Fruit fly (Drosophila melanogaster): ENCODE data around the gene Wwox.

- TF ChIP-seq h (GFP tag; optimal IDR thresholded peaks at IDR 0.05) (peak; percentile 74), OdsH (GFP tag; optimal IDR thresholded peaks at IDR 0.05) (peak; percentile 50), CrebA (GFP tag; optimal IDR thresholded peaks at IDR 0.05; ENCODE audit: borderline replicate concordance) (no peak), pan (optimal IDR thresholded peaks at IDR 0.05) (no peak), Rel (GFP tag; optimal IDR thresholded peaks at IDR 0.05) (no peak), Rel (tag; optimal IDR thresholded peaks at IDR 0.05) (no peak), Dif (GFP tag; optimal IDR thresholded peaks at IDR 0.05; ENCODE audit: partially characterized antibody) (no peak)
Observed at dm6 chr2L:8006038-8006437, 2.0 kb upstream of the Wwox start.
